Worm (Caenorhabditis elegans): ENCODE data around the gene ZK593.2.

ZK593.2 gene

ce11 chrIV:10884263-10884662, 28.9 kb upstream of the ZK593.2 start, which contains the start of gene F13E9.5 (continued):
- TF ChIP-seq dpl-1 (GFP tag; optimal IDR thresholded peaks at IDR 0.05), result no peak
- TF ChIP-seq egl-44 (GFP tag; IDR thresholded peaks at IDR 0.05), result no peak
- no peak for TF ChIP-seq snpc-3.4 (tag; optimal IDR thresholded peaks at IDR 0.05)
- no peak for TF ChIP-seq ccch-3 (GFP tag; optimal IDR thresholded peaks at IDR 0.05)
- TF ChIP-seq nhr-120 (GFP tag; IDR thresholded peaks at IDR 0.05), result no peak
- TF ChIP-seq atf-7 (tag; optimal IDR thresholded peaks at IDR 0.05), result no peak
- TF ChIP-seq lin-35 (GFP tag; optimal IDR thresholded peaks at IDR 0.05), result no peak

DNA sequence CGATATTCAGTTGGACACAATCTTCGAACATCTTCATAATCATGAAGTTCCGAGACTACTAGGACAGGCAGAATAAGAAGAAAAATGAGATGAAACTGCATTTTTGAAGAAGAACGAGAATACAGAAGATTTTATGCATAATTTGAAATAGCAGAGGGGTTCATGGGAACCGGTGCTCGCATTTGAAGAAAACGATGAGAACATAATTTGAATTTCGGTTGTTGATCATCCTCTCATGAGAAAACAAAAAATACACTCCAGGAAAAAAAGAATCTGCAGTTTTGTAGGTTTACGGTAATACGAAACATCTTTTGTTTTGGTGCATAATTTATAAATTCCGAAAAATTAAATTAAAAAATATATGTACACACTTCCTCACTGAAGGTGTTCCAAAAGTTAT, 27.3 kb upstream of the ZK593.2 start, which contains the start of gene srlf-11:
Gene srlf-11, minus strand, starts transcription at position 101 of the 400 bp plus-strand sequence.
- TF ChIP-seq hmg-20 (GFP tag; IDR thresholded peaks at IDR 0.05), result no peak
- no peak for TF ChIP-seq ama-1 (optimal IDR thresholded peaks at IDR 0.05)
- TF ChIP-seq ama-1 (GFP tag; optimal IDR thresholded peaks at IDR 0.05), result no peak
- no peak for TF ChIP-seq attf-5 (GFP tag; optimal IDR thresholded peaks at IDR 0.05)
- TF ChIP-seq atf-7 (tag; optimal IDR thresholded peaks at IDR 0.05), result no peak
- TF ChIP-seq tbx-9 (tag; optimal IDR thresholded peaks at IDR 0.05; ENCODE audit: borderline replicate concordance), result no peak
- no peak for TF ChIP-seq chd-7 (tag; optimal IDR thresholded peaks at IDR 0.05)
- TF ChIP-seq pha-4 (tag; optimal IDR thresholded peaks at IDR 0.05), result no peak
- no peak for TF ChIP-seq ceh-79 (tag; optimal IDR thresholded peaks at IDR 0.05)
- no peak for TF ChIP-seq fkh-3 (tag; optimal IDR thresholded peaks at IDR 0.05)
- TF ChIP-seq snpc-4 (GFP tag; optimal IDR thresholded peaks at IDR 0.05), result no peak
- TF ChIP-seq snpc-4 (tag; optimal IDR thresholded peaks at IDR 0.05), result no peak
- no peak for TF ChIP-seq akir-1 (GFP tag; optimal IDR thresholded peaks at IDR 0.05)
- TF ChIP-seq mes-4 (tag; optimal IDR thresholded peaks at IDR 0.05), result no peak
- no peak for TF ChIP-seq F37B4.10 (GFP tag; IDR thresholded peaks at IDR 0.05)
- TF ChIP-seq sea-2 (GFP tag; IDR thresholded peaks at IDR 0.05), result no peak

DNA sequence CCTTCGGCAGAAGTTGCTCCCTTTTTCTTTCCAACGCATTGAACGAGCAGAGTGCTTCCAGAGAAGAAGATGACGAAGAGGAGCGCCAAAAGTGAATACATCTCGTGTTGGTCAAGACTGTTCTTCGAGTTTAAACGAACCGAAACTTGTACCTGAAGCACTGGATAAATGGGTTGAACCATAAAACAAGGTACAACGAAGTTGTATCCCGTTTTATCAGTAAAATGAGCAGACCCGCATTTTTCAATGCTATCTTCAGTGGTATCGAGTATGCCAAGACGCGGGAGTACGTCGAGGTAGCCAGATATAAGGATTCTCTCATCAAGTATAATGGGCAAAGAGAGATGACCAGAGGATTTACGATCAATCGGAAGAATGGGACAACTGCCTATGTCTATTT, 25.9 kb upstream of the ZK593.2 start, which contains the start of gene F13E9.16:
Gene F13E9.16, minus strand, starts transcription at position 101 of the 400 bp plus-strand sequence.
- TF ChIP-seq bed-2 (GFP tag; IDR thresholded peaks at IDR 0.05), result no peak
- TF ChIP-seq ztf-18 (tag; optimal IDR thresholded peaks at IDR 0.05), result no peak
- TF ChIP-seq madf-10 (tag; optimal IDR thresholded peaks at IDR 0.05), result no peak
- no peak for TF ChIP-seq ceh-79 (tag; optimal IDR thresholded peaks at IDR 0.05)
- no peak for TF ChIP-seq F57C9.4 (tag; optimal IDR thresholded peaks at IDR 0.05)
- TF ChIP-seq cebp-2 (GFP tag; IDR thresholded peaks at IDR 0.05), result no peak
- no peak for TF ChIP-seq egl-44 (GFP tag; IDR thresholded peaks at IDR 0.05)
- no peak for TF ChIP-seq somi-1 (GFP tag; optimal IDR thresholded peaks at IDR 0.05)
- no peak for TF ChIP-seq nhr-179 (tag; optimal IDR thresholded peaks at IDR 0.05)
- no peak for TF ChIP-seq bed-1 (GFP tag; IDR thresholded peaks at IDR 0.05)
- TF ChIP-seq snpc-3.4 (tag; optimal IDR thresholded peaks at IDR 0.05), result no peak
- no peak for TF ChIP-seq lin-26 (GFP tag; IDR thresholded peaks at IDR 0.05)
- TF ChIP-seq snpc-1.1 (tag; optimal IDR thresholded peaks at IDR 0.05; ENCODE audit: insufficient read depth), result no peak
- no peak for TF ChIP-seq B0261.1 (tag; optimal IDR thresholded peaks at IDR 0.05)
- TF ChIP-seq tlf-1 (GFP tag; optimal IDR thresholded peaks at IDR 0.05), result no peak
- TF ChIP-seq ceh-58 (GFP tag; IDR thresholded peaks at IDR 0.05), result no peak
- TF ChIP-seq gei-17 (GFP tag; optimal IDR thresholded peaks at IDR 0.05), result no peak

Data from whole organism, young adult.